Fruit fly (Drosophila melanogaster) whole organism, embryonic: ENCODE data around the gene CG31948.
A peak's percentile ranks its signal among the peaks of the same experiment; 100 is the strongest.

Source experiments
- Atf3 ChIP-seq: fragments of 200-800 bp; sonication (Bioruptor generic); optimal IDR thresholded peaks from 3 replicates; lab custom pipeline; 2016; ENCODE audit warnings: missing biosample characterization, missing genetic modification characterization
- CG10274 ChIP-seq: fragments of 200-800 bp; sonication (Bioruptor generic); optimal IDR thresholded peaks from 3 replicates; lab custom pipeline; 2017; ENCODE audit warnings: missing biosample characterization, mild to moderate bottlenecking, missing genetic modification characterization
- CG1233 ChIP-seq: fragments of 200-800 bp; sonication (Bioruptor generic); optimal IDR thresholded peaks from 4 replicates; lab custom pipeline; 2018; ENCODE audit warnings: missing biosample characterization, mild to moderate bottlenecking, missing genetic modification characterization
- CG13287 ChIP-seq: fragments of 200-800 bp; sonication (Bioruptor generic); IDR thresholded peaks from 2 replicates; pipeline ENCODE4 v1.3.6; 2022; ENCODE audit warnings: missing biosample characterization, missing genetic modification characterization; ENCODE audit not compliant: partially characterized antibody
- CG13296 ChIP-seq: fragments of 200-800 bp; sonication (Bioruptor generic); optimal IDR thresholded peaks from 3 replicates; lab custom pipeline; 2018; ENCODE audit warnings: missing biosample characterization, mild to moderate bottlenecking, missing genetic modification characterization
- CG14050 ChIP-seq: fragments of 200-800 bp; sonication (Bioruptor generic); IDR thresholded peaks from 3 replicates; pipeline ENCODE4 v1.3.6; 2022; ENCODE audit warnings: missing biosample characterization, missing genetic modification characterization
- CG16779 ChIP-seq: fragments of 200-800 bp; sonication (Bioruptor generic); IDR thresholded peaks from 2 replicates; pipeline ENCODE4 v1.3.6; 2022; ENCODE audit warnings: missing biosample characterization, missing genetic modification characterization
- CG16863 ChIP-seq: fragments of 200-800 bp; sonication (Bioruptor generic); optimal IDR thresholded peaks from 3 replicates; lab custom pipeline; 2016; ENCODE audit warnings: missing biosample characterization, missing genetic modification characterization
- CG17359 ChIP-seq: fragments of 200-800 bp; sonication (Bioruptor generic); optimal IDR thresholded peaks from 3 replicates; lab custom pipeline; 2018; ENCODE audit warnings: missing biosample characterization, mild to moderate bottlenecking, missing genetic modification characterization, moderate library complexity
- CG17912 ChIP-seq: fragments of 200-800 bp; sonication (Bioruptor generic); optimal IDR thresholded peaks from 2 replicates; lab custom pipeline; 2018; ENCODE audit warnings: missing biosample characterization, mild to moderate bottlenecking, missing genetic modification characterization
- CG30403 ChIP-seq: fragments of 200-800 bp; sonication (Bioruptor generic); optimal IDR thresholded peaks from 3 replicates; lab custom pipeline; 2016; ENCODE audit warnings: missing biosample characterization, missing genetic modification characterization
- CG30431 ChIP-seq: fragments of 200-800 bp; sonication (Bioruptor generic); optimal IDR thresholded peaks from 2 replicates; lab custom pipeline; 2017; ENCODE audit warnings: missing biosample characterization, missing genetic modification characterization
- CG3065 ChIP-seq: fragments of 200-800 bp; sonication (Bioruptor generic); optimal IDR thresholded peaks from 2 replicates; lab custom pipeline; 2016; ENCODE audit warnings: missing biosample characterization, missing genetic modification characterization
- CG31388 ChIP-seq: fragments of 200-800 bp; sonication (Bioruptor generic); optimal IDR thresholded peaks from 2 replicates; lab custom pipeline; 2016; ENCODE audit warnings: missing biosample characterization, missing genetic modification characterization
- CG33213 ChIP-seq: fragments of 200-800 bp; sonication (Bioruptor generic); optimal IDR thresholded peaks from 3 replicates; lab custom pipeline; 2016; ENCODE audit warnings: missing biosample characterization, missing genetic modification characterization
- CG33557 ChIP-seq: fragments of 200-800 bp; sonication (Bioruptor generic); optimal IDR thresholded peaks from 2 replicates; lab custom pipeline; 2019; ENCODE audit warnings: missing biosample characterization, mild to moderate bottlenecking, missing genetic modification characterization, moderate library complexity
- CG3407 ChIP-seq: fragments of 200-800 bp; sonication (Bioruptor generic); optimal IDR thresholded peaks from 2 replicates; lab custom pipeline; 2018; ENCODE audit warnings: missing biosample characterization, mild to moderate bottlenecking, missing genetic modification characterization
- CG6854 ChIP-seq: fragments of 200-800 bp; sonication (Bioruptor generic); optimal IDR thresholded peaks from 3 replicates; lab custom pipeline; 2017; ENCODE audit warnings: missing biosample characterization, mild to moderate bottlenecking, missing genetic modification characterization
- CG7357 ChIP-seq: fragments of 200-800 bp; sonication (Bioruptor generic); IDR thresholded peaks from 3 replicates; pipeline ENCODE4 v1.3.6; 2022; ENCODE audit warnings: missing biosample characterization, missing genetic modification characterization
- CG7745 ChIP-seq: fragments of 200-800 bp; sonication (Bioruptor generic); optimal IDR thresholded peaks from 2 replicates; lab custom pipeline; 2018; ENCODE audit warnings: missing biosample characterization, mild to moderate bottlenecking, missing genetic modification characterization, moderate library complexity
- CG8388 ChIP-seq: fragments of 200-800 bp; sonication (Bioruptor generic); optimal IDR thresholded peaks from 2 replicates; lab custom pipeline; 2019; ENCODE audit warnings: missing biosample characterization, mild to moderate bottlenecking, missing genetic modification characterization, moderate library complexity
- Deaf1 ChIP-seq: fragments of 200-800 bp; optimal IDR thresholded peaks from 3 replicates; lab custom pipeline; 2019; ENCODE audit warnings: missing biosample characterization, mild to moderate bottlenecking, missing genetic modification characterization, moderate library complexity
- E2f1 ChIP-seq: fragments of 200-800 bp; sonication (Bioruptor generic); IDR thresholded peaks from 2 replicates; pipeline ENCODE4 v1.3.6; 2022; ENCODE audit warnings: missing biosample characterization, missing genetic modification characterization
- Fer2 ChIP-seq: fragments of 200-800 bp; sonication (Bioruptor generic); optimal IDR thresholded peaks from 2 replicates; lab custom pipeline; 2018; ENCODE audit warnings: missing biosample characterization, mild to moderate bottlenecking, missing genetic modification characterization, moderate library complexity
- HLHmδ ChIP-seq: fragments of 200-800 bp; sonication (Bioruptor generic); optimal IDR thresholded peaks from 2 replicates; lab custom pipeline; 2018; ENCODE audit warnings: missing biosample characterization, mild to moderate bottlenecking, missing genetic modification characterization, moderate library complexity
- Ravus ChIP-seq: fragments of 200-800 bp; sonication (Bioruptor generic); IDR thresholded peaks from 2 replicates; pipeline ENCODE4 v1.3.6; 2022; ENCODE audit warnings: missing biosample characterization, missing genetic modification characterization
- Trl ChIP-seq, 3 experiments: fragments of >200 bp in 2 of 3; fragments of 200-800 bp in 1 of 3; sonication (Bioruptor generic) in 1 of 3; optimal IDR thresholded peaks; 2 replicates in 1 of 3; 3 replicates in 2 of 3; lab custom pipeline; 2016 to 2017; ENCODE audit warnings: missing biosample characterization in 1 of 3, missing genetic modification characterization in 1 of 3
- ap ChIP-seq: fragments of 200-800 bp; sonication (Bioruptor generic); IDR thresholded peaks from 2 replicates; pipeline ENCODE4 v1.3.6; 2022; ENCODE audit warnings: missing biosample characterization, missing genetic modification characterization
- bowl ChIP-seq: fragments of 200-800 bp; sonication (Bioruptor generic); IDR thresholded peaks from 2 replicates; pipeline ENCODE4 v1.3.6; 2022; ENCODE audit warnings: missing biosample characterization, missing genetic modification characterization
- btn ChIP-seq: fragments of 200-800 bp; sonication (Bioruptor generic); optimal IDR thresholded peaks from 2 replicates; lab custom pipeline; 2016; ENCODE audit warnings: missing biosample characterization, missing genetic modification characterization
- cg ChIP-seq: fragments of 200-800 bp; sonication (Bioruptor generic); optimal IDR thresholded peaks from 3 replicates; lab custom pipeline; 2019; ENCODE audit warnings: missing biosample characterization, mild to moderate bottlenecking, missing genetic modification characterization, moderate library complexity
- corto ChIP-seq: fragments of 200-800 bp; sonication (Bioruptor generic); optimal IDR thresholded peaks from 2 replicates; lab custom pipeline; 2016; ENCODE audit warnings: missing biosample characterization, mild to moderate bottlenecking, missing genetic modification characterization, moderate library complexity
- fd64A ChIP-seq: fragments of 200-800 bp; sonication (Bioruptor generic); optimal IDR thresholded peaks from 3 replicates; lab custom pipeline; 2018; ENCODE audit warnings: missing biosample characterization, mild to moderate bottlenecking, missing genetic modification characterization
- ham ChIP-seq: fragments of 200-800 bp; sonication (Bioruptor generic); IDR thresholded peaks from 2 replicates; pipeline ENCODE4 v1.3.6; 2022; ENCODE audit warnings: missing biosample characterization, missing genetic modification characterization
- kay ChIP-seq: fragments of 200-800 bp; sonication (Bioruptor generic); optimal IDR thresholded peaks from 2 replicates; lab custom pipeline; 2016; ENCODE audit warnings: missing biosample characterization, missing genetic modification characterization
- ken ChIP-seq: fragments of 200-800 bp; sonication (Bioruptor generic); IDR thresholded peaks from 3 replicates; pipeline ENCODE4 v1.3.6; 2022; ENCODE audit warnings: missing biosample characterization, missing genetic modification characterization
- lov ChIP-seq, 2 experiments: fragments of 200-800 bp in 1 of 2; fragments of >200 bp in 1 of 2; sonication (Bioruptor generic) in 1 of 2; IDR thresholded peaks in 1 of 2; optimal IDR thresholded peaks in 1 of 2; 2 replicates in 1 of 2; 3 replicates in 1 of 2; pipeline versions ENCODE4 v1.3.6 to Lab custom; 2017 to 2022; ENCODE audit warnings: missing biosample characterization in 1 of 2, missing genetic modification characterization in 1 of 2
- mld ChIP-seq: fragments of 200-800 bp; sonication (Bioruptor generic); IDR thresholded peaks from 3 replicates; pipeline ENCODE4 v1.3.6; 2022; ENCODE audit warnings: missing biosample characterization, missing genetic modification characterization; ENCODE audit not compliant: partially characterized antibody
- odd ChIP-seq: fragments of 200-800 bp; sonication (Bioruptor generic); optimal IDR thresholded peaks from 2 replicates; lab custom pipeline; 2017; ENCODE audit warnings: missing biosample characterization, mild to moderate bottlenecking, missing genetic modification characterization
- org-1 ChIP-seq: fragments of 200-800 bp; sonication (Bioruptor generic); optimal IDR thresholded peaks from 2 replicates; lab custom pipeline; 2017; ENCODE audit warnings: missing biosample characterization, missing genetic modification characterization
- p53 ChIP-seq: fragments of 200-800 bp; sonication (Bioruptor generic); optimal IDR thresholded peaks from 2 replicates; lab custom pipeline; 2016; ENCODE audit warnings: missing biosample characterization, missing genetic modification characterization
- peb ChIP-seq: fragments of 200-800 bp; sonication (Bioruptor generic); IDR thresholded peaks from 2 replicates; pipeline ENCODE4 v1.3.6; 2022; ENCODE audit warnings: missing biosample characterization, missing genetic modification characterization
- psq ChIP-seq: fragments of 200-800 bp; sonication (Bioruptor generic); optimal IDR thresholded peaks from 2 replicates; lab custom pipeline; 2017; ENCODE audit warnings: missing biosample characterization, missing genetic modification characterization
- ro ChIP-seq: fragments of 200-800 bp; sonication (Bioruptor generic); IDR thresholded peaks from 2 replicates; pipeline ENCODE4 v1.3.6; 2022; ENCODE audit warnings: missing biosample characterization, missing genetic modification characterization
- ttk ChIP-seq: fragments of 200-800 bp; sonication (Bioruptor generic); IDR thresholded peaks from 2 replicates; pipeline ENCODE4 v2.1.2; 2022; ENCODE audit warnings: missing biosample characterization, missing genetic modification characterization
- wdn ChIP-seq: fragments of 200-800 bp; sonication (Bioruptor generic); IDR thresholded peaks from 2 replicates; pipeline ENCODE4 v1.3.6; 2022; ENCODE audit warnings: missing biosample characterization, missing genetic modification characterization
- wor ChIP-seq: fragments of 200-800 bp; sonication (Bioruptor generic); IDR thresholded peaks from 2 replicates; pipeline ENCODE4 v1.3.6; 2022; ENCODE audit warnings: missing biosample characterization, missing genetic modification characterization
- yki ChIP-seq: fragments of >200 bp; optimal IDR thresholded peaks from 3 replicates; lab custom pipeline; 2018
- zf30C ChIP-seq: fragments of 200-800 bp; sonication (Bioruptor generic); optimal IDR thresholded peaks from 3 replicates; lab custom pipeline; 2018; ENCODE audit warnings: missing biosample characterization, mild to moderate bottlenecking, missing genetic modification characterization

The CG31948 gene

dm6 chr2L:2375655-2376417 lies 40.7 kb downstream of the CG31948 start, which contains the start of gene Atxn7 (continued):
- TF ChIP-seq wdn (GFP tag; lab: Robert Waterston, UW), result peak; percentile 44; the same call in 1 of the 2 replicates
- TF ChIP-seq ken (GFP tag; lab: Robert Waterston, UW), result peak; percentile 62; the same call in 2 of the 3 replicates
- peak; percentile 69 for TF ChIP-seq CG3407 (GFP tag; lab: Kevin White, UChicago)
- TF ChIP-seq org-1 (GFP tag; lab: Kevin White, UChicago), result peak; percentile 8
- TF ChIP-seq CG1233 (GFP tag; lab: Kevin White, UChicago), result peak; percentile 72
- TF ChIP-seq peb, result 0 out of 2 replicates have a peak, but pooled peaks have one; percentile 8
- peak; percentile 83 for TF ChIP-seq CG33213 (GFP tag; lab: Kevin White, UChicago)
- peak; percentile 63 for TF ChIP-seq CG33557
- TF ChIP-seq Trl (optimal IDR thresholded peaks at IDR 0.05; lab: Kevin White, UChicago), result no peak
- TF ChIP-seq Trl (GFP tag; optimal IDR thresholded peaks at IDR 0.05; lab: Kevin White, UChicago), result peak; percentile 52
- peak; percentile 79 for TF ChIP-seq CG13296 (GFP tag; lab: Kevin White, UChicago)
- TF ChIP-seq wor, result 0 out of 2 replicates have a peak, but pooled peaks have one; percentile 22
- peak; percentile 61 for TF ChIP-seq p53 (GFP tag; lab: Kevin White, UChicago)
- TF ChIP-seq CG7745 (tag; lab: Kevin White, UChicago), result peak; percentile 99
- peak; percentile 79 for TF ChIP-seq HLHmδ (GFP tag; lab: Kevin White, UChicago)
- peak; percentile 25 for TF ChIP-seq CG30403 (GFP tag; lab: Kevin White, UChicago)
- peak; percentile 99 for TF ChIP-seq cg (GFP tag; lab: Kevin White, UChicago)
- TF ChIP-seq corto (GFP tag; lab: Kevin White, UChicago), result no peak
- TF ChIP-seq psq (GFP tag; lab: Kevin White, UChicago), result peak; percentile 7
- peak; percentile 36; the same call in 1 of the 2 replicates for TF ChIP-seq E2f1
- no peak for TF ChIP-seq bowl (GFP tag; lab: Robert Waterston, UW)
- TF ChIP-seq lov (optimal IDR thresholded peaks at IDR 0.05; lab: Kevin White, UChicago), result no peak
- peak; percentile 83; the same call in 2 of the 3 replicates for TF ChIP-seq lov (GFP tag; IDR thresholded peaks at IDR 0.05; lab: Robert Waterston, UW)
- TF ChIP-seq Ravus, result no peak
- TF ChIP-seq CG3065 (GFP tag; lab: Kevin White, UChicago), result peak; percentile 40
- peak; percentile 27 for TF ChIP-seq kay (GFP tag; lab: Kevin White, UChicago)
- TF ChIP-seq CG6854, result peak; percentile 16
- TF ChIP-seq odd (GFP tag; lab: Kevin White, UChicago), result peak; percentile 67
- peak; percentile 61 for TF ChIP-seq CG17359 (tag; lab: Kevin White, UChicago)
- no peak for TF ChIP-seq CG30431 (GFP tag; lab: Kevin White, UChicago)
- peak; percentile 34 for TF ChIP-seq CG10274 (GFP tag; lab: Kevin White, UChicago)
- TF ChIP-seq CG16863 (GFP tag; lab: Kevin White, UChicago), result peak; percentile 31
- peak; percentile 27 for TF ChIP-seq zf30C (GFP tag; lab: Kevin White, UChicago)
- TF ChIP-seq ttk (GFP tag; lab: Robert Waterston, UW), result peak; percentile 70
- peak; percentile 89 for TF ChIP-seq CG17912 (GFP tag; lab: Kevin White, UChicago)
- no peak for TF ChIP-seq ro (GFP tag; lab: Robert Waterston, UW)
- peak; percentile 53 for TF ChIP-seq CG8388 (GFP tag; lab: Kevin White, UChicago)
- TF ChIP-seq CG31388, result no peak
- peak; percentile 89 for TF ChIP-seq CG13287 (GFP tag; lab: Robert Waterston, UW)
- TF ChIP-seq ap (GFP tag; lab: Robert Waterston, UW), result peak; percentile 61
- peak; percentile 71 for TF ChIP-seq fd64A (GFP tag; lab: Kevin White, UChicago)
- TF ChIP-seq Atf3 (GFP tag; lab: Kevin White, UChicago), result no peak
- no peak for TF ChIP-seq ham (GFP tag; lab: Robert Waterston, UW)
- peak; percentile 55; the same call in 2 of the 3 replicates for TF ChIP-seq CG14050 (GFP tag; lab: Robert Waterston, UW)
- peak; percentile 79; the same call in 2 of the 3 replicates for TF ChIP-seq mld (GFP tag; lab: Robert Waterston, UW)
- TF ChIP-seq Deaf1 (tag; lab: Kevin White, UChicago), result peak; percentile 20
- TF ChIP-seq btn (GFP tag; lab: Kevin White, UChicago), result no peak
- TF ChIP-seq Fer2 (tag; lab: Kevin White, UChicago), result peak; percentile 41
- no peak for TF ChIP-seq CG16779 (GFP tag; lab: Robert Waterston, UW)
- no peak for TF ChIP-seq CG7357
- TF ChIP-seq yki (lab: Kevin White, UChicago), result no peak
